Worm (Caenorhabditis elegans): ENCODE data around the gene ZK370.6.

ce11 chrIII:8771162-8771561 is 27.5 kb upstream of the ZK370.6 start, which contains the start of gene K02D10.2:
- TF ChIP-seq pha-4 (tag; optimal IDR thresholded peaks at IDR 0.05), result no peak
- no peak for TF ChIP-seq gei-17 (GFP tag; optimal IDR thresholded peaks at IDR 0.05)

Measured in whole organism, young adult.